Worm (Caenorhabditis elegans) whole organism, young adult: ENCODE results near the gene nep-1.

Source experiments
- B0019.2 ChIP-seq: fragments of 200-800 bp; sonication (Bioruptor generic); conservative IDR thresholded peaks from 2 replicates; pipeline ENCODE4 v1.3.6; 2022; ENCODE audit warnings: missing genetic modification reagents, missing genetic modification characterization, missing compliant biosample characterization
- C06A6.2 ChIP-seq: fragments of 200-800 bp; sonication (Bioruptor generic); conservative IDR thresholded peaks from 2 replicates; pipeline ENCODE4 v1.3.6; 2022; ENCODE audit warnings: missing genetic modification characterization, missing compliant biosample characterization
- D2030.7 ChIP-seq: fragments of 200-800 bp; sonication (Bioruptor generic); IDR thresholded peaks from 2 replicates; pipeline ENCODE4 v1.3.6; 2022; ENCODE audit warnings: missing genetic modification reagents, missing genetic modification characterization, missing compliant biosample characterization
- F10E7.11 ChIP-seq: sonication (generic microtip); optimal IDR thresholded peaks from 2 replicates; lab custom pipeline; 2017; ENCODE audit warnings: mild to moderate bottlenecking, missing genetic modification characterization, moderate library complexity, missing compliant biosample characterization
- F22D6.2 ChIP-seq: sonication (generic microtip); optimal IDR thresholded peaks from 2 replicates; lab custom pipeline; 2016; ENCODE audit warnings: mild to moderate bottlenecking, missing genetic modification characterization, missing compliant biosample characterization
- F37B4.10 ChIP-seq: fragments of 200-800 bp; sonication (Bioruptor generic); IDR thresholded peaks from 2 replicates; pipeline ENCODE4 v1.3.6; 2022; ENCODE audit warnings: missing genetic modification characterization, missing compliant biosample characterization
- F39B2.1 ChIP-seq: fragments of 200-800 bp; sonication (Bioruptor generic); IDR thresholded peaks from 2 replicates; pipeline ENCODE4 v1.3.6; 2022; ENCODE audit warnings: missing genetic modification reagents, missing genetic modification characterization, missing compliant biosample characterization
- Y53F4B.3 ChIP-seq: fragments of 200-800 bp; sonication (Bioruptor generic); IDR thresholded peaks from 2 replicates; pipeline ENCODE4 v1.3.6; 2022; ENCODE audit warnings: missing genetic modification reagents, missing genetic modification characterization, missing compliant biosample characterization
- Y53G8AR.9 ChIP-seq: fragments of 200-800 bp; sonication (Bioruptor generic); conservative IDR thresholded peaks from 2 replicates; pipeline ENCODE4 v1.3.6; 2022; ENCODE audit warnings: missing genetic modification reagents, missing genetic modification characterization, missing compliant biosample characterization
- Y95B8A.8 ChIP-seq: fragments of 200-800 bp; sonication (Bioruptor generic); IDR thresholded peaks from 2 replicates; pipeline ENCODE4 v1.3.6; 2022; ENCODE audit warnings: missing genetic modification reagents, missing genetic modification characterization, missing compliant biosample characterization
- ZK185.1 ChIP-seq: sonication (generic microtip); optimal IDR thresholded peaks from 2 replicates; lab custom pipeline; 2016; ENCODE audit warnings: mild to moderate bottlenecking, missing genetic modification characterization, missing compliant biosample characterization; ENCODE audit not compliant: poor library complexity, severe bottlenecking
- athp-1 ChIP-seq: sonication (generic microtip); optimal IDR thresholded peaks from 2 replicates; lab custom pipeline; 2017; ENCODE audit warnings: mild to moderate bottlenecking, missing genetic modification characterization, missing compliant biosample characterization
- attf-5 ChIP-seq: fragments of 200-800 bp; sonication (Bioruptor generic); optimal IDR thresholded peaks from 2 replicates; lab custom pipeline; 2018; ENCODE audit warnings: mild to moderate bottlenecking, missing genetic modification characterization, missing compliant biosample characterization
- cebp-2 ChIP-seq: fragments of 200-800 bp; sonication (Bioruptor generic); IDR thresholded peaks from 2 replicates; pipeline ENCODE4 v1.3.6; 2022; ENCODE audit warnings: missing genetic modification characterization, missing compliant biosample characterization
- ceh-27 ChIP-seq: fragments of 200-800 bp; sonication (Bioruptor generic); optimal IDR thresholded peaks from 2 replicates; lab custom pipeline; 2018; ENCODE audit warnings: mild to moderate bottlenecking, missing genetic modification characterization, moderate library complexity, missing compliant biosample characterization
- ceh-58 ChIP-seq: fragments of 200-800 bp; sonication (Bioruptor generic); IDR thresholded peaks from 2 replicates; pipeline ENCODE4 v1.3.6; 2022; ENCODE audit warnings: missing genetic modification characterization, missing compliant biosample characterization
- chd-7 ChIP-seq: sonication (generic microtip); optimal IDR thresholded peaks from 2 replicates; lab custom pipeline; 2016; ENCODE audit warnings: mild to moderate bottlenecking, missing genetic modification characterization, moderate library complexity, missing compliant biosample characterization
- die-1 ChIP-seq: sonication (generic microtip); optimal IDR thresholded peaks from 2 replicates; lab custom pipeline; 2016; ENCODE audit warnings: missing genotype, mild to moderate bottlenecking, missing genetic modification characterization, missing compliant biosample characterization
- dpl-1 ChIP-seq: fragments of 150-350 bp; optimal IDR thresholded peaks from 2 replicates; lab custom pipeline; 2014; ENCODE audit warnings: missing biosample characterization, missing genetic modification reagents, missing genetic modification characterization
- egl-44 ChIP-seq: fragments of 200-800 bp; sonication (Bioruptor generic); IDR thresholded peaks from 2 replicates; pipeline ENCODE4 v1.3.6; 2022; ENCODE audit warnings: missing genetic modification reagents, missing genetic modification characterization, missing compliant biosample characterization
- him-1 ChIP-seq: sonication (generic microtip); optimal IDR thresholded peaks from 2 replicates; lab custom pipeline; 2016; ENCODE audit warnings: missing genotype, missing genetic modification reagents, missing genetic modification characterization, missing compliant biosample characterization
- hlh-12 ChIP-seq: sonication (generic microtip); optimal IDR thresholded peaks from 2 replicates; lab custom pipeline; 2016; ENCODE audit warnings: missing genetic modification characterization, missing compliant biosample characterization
- hmg-1.2 ChIP-seq: fragments of 200-800 bp; sonication (Bioruptor generic); IDR thresholded peaks from 2 replicates; pipeline ENCODE4 v1.3.6; 2022; ENCODE audit warnings: missing genetic modification reagents, missing genetic modification characterization, missing compliant biosample characterization
- hmg-20 ChIP-seq: fragments of 200-800 bp; sonication (Bioruptor generic); IDR thresholded peaks from 2 replicates; pipeline ENCODE4 v1.3.6; 2022; ENCODE audit warnings: missing genetic modification reagents, missing genetic modification characterization, missing compliant biosample characterization
- hsf-1 ChIP-seq: fragments of 200-800 bp; sonication (Bioruptor generic); IDR thresholded peaks from 2 replicates; pipeline ENCODE4 v1.3.6; 2022; ENCODE audit warnings: missing genetic modification reagents, missing genetic modification characterization, missing compliant biosample characterization
- lin-54 ChIP-seq: fragments of 200-800 bp; sonication (Bioruptor generic); optimal IDR thresholded peaks from 2 replicates; lab custom pipeline; 2018; ENCODE audit warnings: mild to moderate bottlenecking, missing genetic modification characterization, missing compliant biosample characterization
- lsl-1 ChIP-seq: fragments of 200-800 bp; sonication (Bioruptor generic); optimal IDR thresholded peaks from 2 replicates; lab custom pipeline; 2018; ENCODE audit warnings: mild to moderate bottlenecking, missing genetic modification characterization, moderate library complexity, missing compliant biosample characterization
- madf-3 ChIP-seq: fragments of 200-800 bp; sonication (Bioruptor generic); IDR thresholded peaks from 2 replicates; pipeline ENCODE4 v1.3.6; 2022; ENCODE audit warnings: missing genetic modification reagents, missing genetic modification characterization, missing compliant biosample characterization
- mes-4 ChIP-seq: sonication (generic microtip); optimal IDR thresholded peaks from 2 replicates; lab custom pipeline; 2016; ENCODE audit warnings: missing genotype, missing genetic modification characterization, missing compliant biosample characterization
- nhr-80 ChIP-seq: sonication (generic microtip); optimal IDR thresholded peaks from 2 replicates; lab custom pipeline; 2016; ENCODE audit warnings: missing genetic modification characterization, missing compliant biosample characterization
- pbrm-1 ChIP-seq: fragments of 200-800 bp; sonication (Bioruptor generic); IDR thresholded peaks from 2 replicates; pipeline ENCODE4 v1.3.6; 2022; ENCODE audit warnings: missing genetic modification reagents, missing genetic modification characterization, missing compliant biosample characterization
- repo-1 ChIP-seq: sonication (generic microtip); optimal IDR thresholded peaks from 2 replicates; lab custom pipeline; 2017; ENCODE audit warnings: mild to moderate bottlenecking, missing genetic modification characterization, missing compliant biosample characterization
- sea-2 ChIP-seq: fragments of 200-800 bp; sonication (Bioruptor generic); IDR thresholded peaks from 2 replicates; pipeline ENCODE4 v1.3.6; 2022; ENCODE audit warnings: missing genetic modification characterization, missing compliant biosample characterization
- snpc-1.3 ChIP-seq: sonication (generic microtip); optimal IDR thresholded peaks from 2 replicates; lab custom pipeline; 2017; ENCODE audit warnings: missing genetic modification characterization, mild to moderate bottlenecking, missing compliant biosample characterization, antibody characterized with exemption, moderate library complexity, missing genotype, missing genetic modification reagents; ENCODE audit not compliant: insufficient read depth
- snpc-3.4 ChIP-seq: sonication (generic microtip); optimal IDR thresholded peaks from 2 replicates; lab custom pipeline; 2017; ENCODE audit warnings: missing genetic modification characterization, mild to moderate bottlenecking, missing compliant biosample characterization, antibody characterized with exemption, moderate library complexity, missing genotype, missing genetic modification reagents
- sptf-2 ChIP-seq: fragments of 200-800 bp; sonication (Bioruptor generic); optimal IDR thresholded peaks from 2 replicates; lab custom pipeline; 2018; ENCODE audit warnings: mild to moderate bottlenecking, missing genetic modification characterization, missing compliant biosample characterization
- tlf-1 ChIP-seq: fragments of 200-800 bp; sonication (Bioruptor generic); optimal IDR thresholded peaks from 2 replicates; lab custom pipeline; 2018; ENCODE audit warnings: mild to moderate bottlenecking, missing genetic modification characterization, missing compliant biosample characterization
- ztf-18 ChIP-seq: sonication (generic microtip); optimal IDR thresholded peaks from 2 replicates; lab custom pipeline; 2016; ENCODE audit warnings: missing genotype, mild to moderate bottlenecking, missing genetic modification characterization, missing compliant biosample characterization
- ztf-22 ChIP-seq: fragments of 200-800 bp; sonication (Bioruptor generic); optimal IDR thresholded peaks from 2 replicates; lab custom pipeline; 2018; ENCODE audit warnings: mild to moderate bottlenecking, missing genetic modification characterization, moderate library complexity, missing compliant biosample characterization
- ztf-28 ChIP-seq: fragments of 200-800 bp; sonication (Bioruptor generic); IDR thresholded peaks from 2 replicates; pipeline ENCODE4 v1.3.6; 2022; ENCODE audit warnings: missing genetic modification reagents, missing genetic modification characterization, missing compliant biosample characterization

The nep-1 gene

ce11 chrII:11650975-11651588 lies 5.9 kb downstream of the nep-1 start, which contains the start of gene coa-7 (continued):
- TF ChIP-seq ztf-22 (no peak), sptf-2 (GFP tag; lab: Kevin White, UChicago) (no peak), chd-7 (tag; lab: Kevin White, UChicago) (peak; percentile 70), ztf-18 (tag; lab: Kevin White, UChicago) (peak; percentile 59), ceh-27 (GFP tag; lab: Kevin White, UChicago) (no peak), F10E7.11 (no peak), lin-54 (GFP tag; lab: Kevin White, UChicago) (peak; percentile 13), hsf-1 (GFP tag; lab: Robert Waterston, UW) (peak; percentile 55; the same call in 1 of the 2 replicates), Y53F4B.3 (GFP tag; lab: Robert Waterston, UW) (no peak), die-1 (tag; lab: Kevin White, UChicago) (peak; percentile 14), cebp-2 (GFP tag; lab: Robert Waterston, UW) (no peak), F22D6.2 (tag; lab: Kevin White, UChicago) (no peak), hlh-12 (tag; lab: Kevin White, UChicago) (no peak), hmg-20 (GFP tag; lab: Robert Waterston, UW) (no peak), sea-2 (GFP tag; lab: Robert Waterston, UW) (no peak), dpl-1 (no peak), F37B4.10 (GFP tag; lab: Robert Waterston, UW) (no peak), egl-44 (GFP tag; lab: Robert Waterston, UW) (no peak), tlf-1 (GFP tag; lab: Kevin White, UChicago) (peak; percentile 37), him-1 (peak; percentile 26), nhr-80 (no peak), pbrm-1 (GFP tag; lab: Robert Waterston, UW) (peak; percentile 61), D2030.7 (no peak; the same call in 1 of the 2 replicates), repo-1 (tag; lab: Kevin White, UChicago) (peak; percentile 75), ZK185.1 (peak; percentile 24), athp-1 (tag; lab: Kevin White, UChicago) (peak; percentile 73), Y95B8A.8 (GFP tag; lab: Robert Waterston, UW) (no peak), ceh-58 (0 out of 2 replicates have a peak, but pooled peaks have one; percentile 47), attf-5 (GFP tag; lab: Kevin White, UChicago) (peak; percentile 16), snpc-1.3 (tag; lab: Kevin White, UChicago) (no peak), B0019.2 (no peak), snpc-3.4 (tag; lab: Kevin White, UChicago) (no peak), Y53G8AR.9 (GFP tag; lab: Robert Waterston, UW) (peak; percentile 74), madf-3 (GFP tag; lab: Robert Waterston, UW) (peak; percentile 66), C06A6.2 (GFP tag; lab: Robert Waterston, UW) (no peak), hmg-1.2 (peak; percentile 25; the same call in 1 of the 2 replicates), lsl-1 (GFP tag; lab: Kevin White, UChicago) (peak; percentile 41), mes-4 (tag; lab: Kevin White, UChicago) (peak; percentile 19), ztf-28 (GFP tag; lab: Robert Waterston, UW) (no peak), F39B2.1 (GFP tag; lab: Robert Waterston, UW) (0 out of 2 replicates have a peak, but pooled peaks have one; percentile 9)
